Fruit fly (Drosophila melanogaster) whole organism, embryonic: ENCODE results near the gene Mnn1.

Source experiments
- Ada2b ChIP-seq: fragments of 200-800 bp; sonication (Bioruptor generic); IDR thresholded peaks from 2 replicates; pipeline ENCODE4 v1.3.6; 2022; ENCODE audit warnings: missing biosample characterization, missing genetic modification characterization
- Atf-2 ChIP-seq: fragments of 200-800 bp; sonication (Bioruptor generic); optimal IDR thresholded peaks from 2 replicates; lab custom pipeline; 2016; ENCODE audit warnings: missing biosample characterization, missing genetic modification characterization
- Awh ChIP-seq: fragments of 200-800 bp; sonication (Bioruptor generic); IDR thresholded peaks from 2 replicates; pipeline ENCODE4, ENCODE4 v1.3.6; 2022; ENCODE audit warnings: missing biosample characterization, missing genetic modification characterization
- BEAF-32 ChIP-seq: fragments of 200-800 bp; sonication (Bioruptor generic); optimal IDR thresholded peaks from 3 replicates; lab custom pipeline; 2017; ENCODE audit warnings: missing biosample characterization, missing genetic modification characterization, mild to moderate bottlenecking, moderate library complexity, missing genetic modification reagents
- C15 ChIP-seq: fragments of 200-800 bp; sonication (Bioruptor generic); IDR thresholded peaks from 3 replicates; pipeline ENCODE4 v1.3.6; 2022; ENCODE audit warnings: missing biosample characterization, missing genetic modification characterization
- CG1024 ChIP-seq: fragments of 200-800 bp; sonication (Bioruptor generic); IDR thresholded peaks from 2 replicates; pipeline ENCODE4 v1.3.6; 2022; ENCODE audit warnings: missing biosample characterization, missing genetic modification characterization
- CG10979 ChIP-seq: fragments of 200-800 bp; sonication (Bioruptor generic); optimal IDR thresholded peaks from 2 replicates; lab custom pipeline; 2018; ENCODE audit warnings: missing biosample characterization, mild to moderate bottlenecking, missing genetic modification characterization, moderate library complexity
- CG11456 ChIP-seq: fragments of 200-800 bp; sonication (Bioruptor generic); IDR thresholded peaks from 3 replicates; pipeline ENCODE4 v1.3.6; 2022; ENCODE audit warnings: missing biosample characterization, missing genetic modification characterization
- CG12391 ChIP-seq: fragments of 200-800 bp; sonication (Bioruptor generic); optimal IDR thresholded peaks from 3 replicates; lab custom pipeline; 2018; ENCODE audit warnings: missing biosample characterization, mild to moderate bottlenecking, missing genetic modification characterization, moderate library complexity
- CG14667 ChIP-seq: fragments of 200-800 bp; sonication (Bioruptor generic); IDR thresholded peaks from 2 replicates; pipeline ENCODE4 v1.3.6; 2022; ENCODE audit warnings: missing biosample characterization, missing genetic modification characterization
- CG14860 ChIP-seq: fragments of 200-800 bp; sonication (Bioruptor generic); IDR thresholded peaks from 3 replicates; pipeline ENCODE4 v1.3.6; 2022; ENCODE audit warnings: missing biosample characterization, missing genetic modification characterization; ENCODE audit not compliant: partially characterized antibody
- CG2120 ChIP-seq: fragments of 200-800 bp; sonication (Bioruptor generic); optimal IDR thresholded peaks from 3 replicates; lab custom pipeline; 2016; ENCODE audit warnings: missing biosample characterization, missing genetic modification characterization
- CG30431 ChIP-seq: fragments of 200-800 bp; sonication (Bioruptor generic); optimal IDR thresholded peaks from 2 replicates; lab custom pipeline; 2017; ENCODE audit warnings: missing biosample characterization, missing genetic modification characterization
- CG3281 ChIP-seq: fragments of 200-800 bp; sonication (Bioruptor generic); optimal IDR thresholded peaks from 3 replicates; lab custom pipeline; 2017; ENCODE audit warnings: missing biosample characterization, mild to moderate bottlenecking, missing genetic modification characterization
- CG33557 ChIP-seq: fragments of 200-800 bp; sonication (Bioruptor generic); optimal IDR thresholded peaks from 2 replicates; lab custom pipeline; 2019; ENCODE audit warnings: missing biosample characterization, mild to moderate bottlenecking, missing genetic modification characterization, moderate library complexity
- CG9727 ChIP-seq: fragments of 200-800 bp; sonication (Bioruptor generic); optimal IDR thresholded peaks from 3 replicates; lab custom pipeline; 2017; ENCODE audit warnings: missing biosample characterization, mild to moderate bottlenecking, missing genetic modification characterization
- CG9932 ChIP-seq: fragments of 200-800 bp; sonication (Bioruptor generic); IDR thresholded peaks from 2 replicates; pipeline ENCODE4 v1.3.6; 2022; ENCODE audit warnings: missing biosample characterization, missing genetic modification characterization
- Dbx ChIP-seq: fragments of 200-800 bp; sonication (Bioruptor generic); IDR thresholded peaks from 3 replicates; pipeline ENCODE4 v1.3.6; 2022; ENCODE audit warnings: missing biosample characterization, missing genetic modification characterization
- E2f2 ChIP-seq: fragments of 200-800 bp; sonication (Bioruptor generic); IDR thresholded peaks from 2 replicates; pipeline ENCODE4 v1.3.6; 2022; ENCODE audit warnings: missing biosample characterization, missing genetic modification characterization
- ERR ChIP-seq: fragments of 200-800 bp; sonication (Bioruptor generic); optimal IDR thresholded peaks from 2 replicates; lab custom pipeline; 2016; ENCODE audit warnings: missing biosample characterization, missing genetic modification characterization
- Ets65A ChIP-seq: fragments of 200-800 bp; sonication (Bioruptor generic); peaks from one replicate; lab custom pipeline; 2016; ENCODE audit warnings: missing biosample characterization, missing genetic modification characterization
- Fer2 ChIP-seq: fragments of 200-800 bp; sonication (Bioruptor generic); optimal IDR thresholded peaks from 2 replicates; lab custom pipeline; 2018; ENCODE audit warnings: missing biosample characterization, mild to moderate bottlenecking, missing genetic modification characterization, moderate library complexity
- HLH54F ChIP-seq: fragments of 200-800 bp; sonication (Bioruptor generic); optimal IDR thresholded peaks from 3 replicates; lab custom pipeline; 2016; ENCODE audit warnings: missing biosample characterization, missing genetic modification characterization
- HmgD ChIP-seq: fragments of 200-800 bp; sonication (Bioruptor generic); optimal IDR thresholded peaks from 3 replicates; lab custom pipeline; 2016; ENCODE audit warnings: missing biosample characterization, missing genetic modification characterization
- Lim3 ChIP-seq: fragments of 200-800 bp; sonication (Bioruptor generic); IDR thresholded peaks from 2 replicates; pipeline ENCODE4 v1.3.6; 2022; ENCODE audit warnings: missing biosample characterization, missing genetic modification characterization
- Nf-YA ChIP-seq: fragments of 200-800 bp; sonication (Bioruptor generic); IDR thresholded peaks from 2 replicates; pipeline ENCODE4 v1.3.6; 2022; ENCODE audit warnings: missing biosample characterization, missing genetic modification characterization
- PHDP ChIP-seq: fragments of 200-800 bp; sonication (Bioruptor generic); optimal IDR thresholded peaks from 3 replicates; lab custom pipeline; 2018; ENCODE audit warnings: missing biosample characterization, mild to moderate bottlenecking, missing genetic modification characterization, moderate library complexity
- Ptx1 ChIP-seq: fragments of 200-800 bp; sonication (Bioruptor generic); IDR thresholded peaks from 2 replicates; pipeline ENCODE4 v1.3.6; 2022; ENCODE audit warnings: missing biosample characterization, missing genetic modification characterization
- Sin3A ChIP-seq: fragments of >200 bp; optimal IDR thresholded peaks from 2 replicates; lab custom pipeline; 2018
- Ssrp ChIP-seq: fragments of 200-800 bp; sonication (Bioruptor generic); optimal IDR thresholded peaks from 2 replicates; lab custom pipeline; 2018; ENCODE audit warnings: missing biosample characterization, mild to moderate bottlenecking, missing genetic modification characterization, moderate library complexity
- ac ChIP-seq: fragments of 200-800 bp; sonication (Bioruptor generic); optimal IDR thresholded peaks from 3 replicates; lab custom pipeline; 2017; ENCODE audit warnings: missing biosample characterization, mild to moderate bottlenecking, missing genetic modification characterization
- ara ChIP-seq: fragments of 200-800 bp; sonication (Bioruptor generic); IDR thresholded peaks from 2 replicates; pipeline ENCODE4 v1.3.6; 2022; ENCODE audit warnings: missing biosample characterization, missing genetic modification characterization
- bbx ChIP-seq: fragments of 200-800 bp; sonication (Bioruptor generic); IDR thresholded peaks from 2 replicates; pipeline ENCODE4 v1.3.6; 2022; ENCODE audit warnings: missing biosample characterization, missing genetic modification characterization; ENCODE audit not compliant: partially characterized antibody
- bigmax ChIP-seq: fragments of 200-800 bp; sonication (Bioruptor generic); optimal IDR thresholded peaks from 2 replicates; lab custom pipeline; 2018; ENCODE audit warnings: missing biosample characterization, mild to moderate bottlenecking, missing genetic modification characterization
- cg ChIP-seq: fragments of 200-800 bp; sonication (Bioruptor generic); optimal IDR thresholded peaks from 3 replicates; lab custom pipeline; 2019; ENCODE audit warnings: missing biosample characterization, mild to moderate bottlenecking, missing genetic modification characterization, moderate library complexity
- dan ChIP-seq: fragments of 200-800 bp; sonication (Bioruptor generic); IDR thresholded peaks from 2 replicates; pipeline ENCODE4 v1.3.6; 2022; ENCODE audit warnings: missing biosample characterization, missing genetic modification characterization
- hkb ChIP-seq, 2 experiments: fragments of 200-800 bp in 1 of 2; fragments of >200 bp in 1 of 2; sonication (Bioruptor generic) in 1 of 2; IDR thresholded peaks in 1 of 2; optimal IDR thresholded peaks in 1 of 2; 2 replicates each; pipeline versions ENCODE4 v1.3.6 to Lab custom; 2017 to 2022; ENCODE audit warnings: missing biosample characterization in 1 of 2, missing genetic modification characterization in 1 of 2
- inv ChIP-seq: fragments of 200-800 bp; sonication (Bioruptor generic); IDR thresholded peaks from 2 replicates; pipeline ENCODE4 v1.3.6; 2022; ENCODE audit warnings: missing biosample characterization, missing genetic modification characterization; ENCODE audit not compliant: partially characterized antibody
- klu ChIP-seq: fragments of 200-800 bp; sonication (Bioruptor generic); IDR thresholded peaks from 2 replicates; pipeline ENCODE4 v1.3.6; 2022; ENCODE audit warnings: missing biosample characterization, missing genetic modification characterization
- lab ChIP-seq: fragments of 200-800 bp; sonication (Bioruptor generic); optimal IDR thresholded peaks from 3 replicates; lab custom pipeline; 2017; ENCODE audit warnings: missing biosample characterization, missing genetic modification characterization, mild to moderate bottlenecking, moderate library complexity, missing genetic modification reagents
- lola ChIP-seq, 3 experiments: fragments of >200 bp in 2 of 3; fragments of 200-800 bp in 1 of 3; sonication (Bioruptor generic) in 1 of 3; optimal IDR thresholded peaks; 2 replicates each; lab custom pipeline; 2017 to 2019; ENCODE audit warnings: missing biosample characterization in 3 of 3, missing genetic modification characterization in 3 of 3, mild to moderate bottlenecking in 1 of 3, moderate library complexity in 1 of 3
- nerfin-1 ChIP-seq: fragments of 200-800 bp; sonication (Bioruptor generic); optimal IDR thresholded peaks from 3 replicates; lab custom pipeline; 2019; ENCODE audit warnings: missing biosample characterization, mild to moderate bottlenecking, missing genetic modification characterization, moderate library complexity
- oc ChIP-seq: fragments of 200-800 bp; sonication (Bioruptor generic); optimal IDR thresholded peaks from 2 replicates; lab custom pipeline; 2018; ENCODE audit warnings: missing biosample characterization, mild to moderate bottlenecking, missing genetic modification characterization, moderate library complexity
- pnt ChIP-seq: fragments of 200-800 bp; sonication (Bioruptor generic); optimal IDR thresholded peaks from 3 replicates; lab custom pipeline; 2016; ENCODE audit warnings: missing biosample characterization, missing genetic modification characterization
- pzg ChIP-seq: fragments of 200-800 bp; sonication (Bioruptor generic); optimal IDR thresholded peaks from 3 replicates; lab custom pipeline; 2018; ENCODE audit warnings: missing biosample characterization, mild to moderate bottlenecking, missing genetic modification characterization, moderate library complexity
- slbo ChIP-seq: fragments of 200-800 bp; sonication (Bioruptor generic); IDR thresholded peaks from 2 replicates; pipeline ENCODE4 v1.3.6; 2022; ENCODE audit warnings: missing biosample characterization, missing genetic modification characterization
- sr ChIP-seq: fragments of 200-800 bp; sonication (Bioruptor generic); IDR thresholded peaks from 3 replicates; pipeline ENCODE4 v1.3.6; 2022; ENCODE audit warnings: missing biosample characterization, missing genetic modification characterization
- stwl ChIP-seq: fragments of 200-800 bp; sonication (Bioruptor generic); optimal IDR thresholded peaks from 3 replicates; lab custom pipeline; 2018; ENCODE audit warnings: missing biosample characterization, mild to moderate bottlenecking, missing genetic modification characterization, moderate library complexity
- sug ChIP-seq: fragments of 200-800 bp; optimal IDR thresholded peaks from 2 replicates; lab custom pipeline; 2019; ENCODE audit warnings: missing biosample characterization, mild to moderate bottlenecking, missing genetic modification characterization, moderate library complexity
- ttk ChIP-seq: fragments of 200-800 bp; sonication (Bioruptor generic); IDR thresholded peaks from 2 replicates; pipeline ENCODE4 v2.1.2; 2022; ENCODE audit warnings: missing biosample characterization, missing genetic modification characterization
- usp ChIP-seq: fragments of >200 bp; optimal IDR thresholded peaks from 2 replicates; lab custom pipeline; 2017; ENCODE audit warnings: missing biosample characterization, missing genetic modification characterization
- zfh2 ChIP-seq: fragments of 200-800 bp; sonication (Bioruptor generic); optimal IDR thresholded peaks from 2 replicates; lab custom pipeline; 2016; ENCODE audit warnings: missing biosample characterization, missing genetic modification characterization

Gene Mnn1

DNA sequence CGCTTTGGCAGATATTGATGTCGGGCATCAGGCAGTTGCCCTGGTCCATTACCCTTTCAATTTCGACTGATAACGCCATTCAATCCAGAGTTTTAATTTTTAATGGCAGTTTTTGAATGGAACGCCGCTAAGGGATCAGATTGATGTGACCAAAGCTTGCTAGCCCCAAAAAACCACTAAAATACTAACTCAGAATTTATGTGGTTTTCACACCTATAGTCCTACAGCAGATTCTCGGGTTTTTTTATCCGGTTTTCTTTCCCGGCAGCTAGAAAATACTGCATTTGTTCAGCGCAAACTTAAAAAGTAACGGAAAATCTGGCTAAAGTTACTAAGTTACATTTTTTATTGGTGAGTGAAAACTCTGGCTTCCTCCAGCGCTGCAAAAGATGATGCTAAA, 9.6 kb downstream of the Mnn1 start, which contains the start of gene Nuf2 (continued):
- TF ChIP-seq CG12391 (tag; lab: Kevin White, UChicago) (peak; percentile 8), PHDP (tag; lab: Kevin White, UChicago) (no peak), HmgD (GFP tag; lab: Kevin White, UChicago) (peak; percentile 28), pzg (GFP tag; lab: Kevin White, UChicago) (peak; percentile 83), usp (GFP tag; lab: Kevin White, UChicago) (no peak), cg (GFP tag; lab: Kevin White, UChicago) (no peak), nerfin-1 (tag; lab: Kevin White, UChicago) (no peak), CG1024 (GFP tag; lab: Robert Waterston, UW) (peak; percentile 56), lola (GFP tag; optimal IDR thresholded peaks at IDR 0.05; lab: Kevin White, UChicago) (peak in 2 of 3 experiments; percentile 3 to 74), sug (tag; lab: Kevin White, UChicago) (no peak), HLH54F (GFP tag; lab: Kevin White, UChicago) (no peak), Sin3A (lab: Kevin White, UChicago) (peak; percentile 61), hkb (optimal IDR thresholded peaks at IDR 0.05; lab: Kevin White, UChicago) (peak; percentile 20), hkb (GFP tag; IDR thresholded peaks at IDR 0.05; lab: Robert Waterston, UW) (no peak), CG30431 (no peak), CG14860 (no peak), Lim3 (GFP tag; lab: Robert Waterston, UW) (no peak), sr (no peak), lab (GFP tag; lab: Kevin White, UChicago) (no peak), pnt (GFP tag; lab: Kevin White, UChicago) (no peak), CG9932 (GFP tag; lab: Robert Waterston, UW) (no peak), Awh (GFP tag; lab: Robert Waterston, UW) (no peak), bigmax (GFP tag; lab: Kevin White, UChicago) (peak; percentile 26), Ada2b (GFP tag; lab: Robert Waterston, UW) (no peak), oc (tag; lab: Kevin White, UChicago) (no peak), Fer2 (no peak), BEAF-32 (GFP tag; lab: Kevin White, UChicago) (peak; percentile 33), CG9727 (GFP tag; lab: Kevin White, UChicago) (no peak), ac (GFP tag; lab: Kevin White, UChicago) (no peak), C15 (GFP tag; lab: Robert Waterston, UW) (no peak), CG11456 (GFP tag; lab: Robert Waterston, UW) (no peak), CG2120 (GFP tag; lab: Kevin White, UChicago) (no peak), slbo (GFP tag; lab: Robert Waterston, UW) (no peak), CG3281 (GFP tag; lab: Kevin White, UChicago) (no peak), ara (GFP tag; lab: Robert Waterston, UW) (no peak), CG33557 (GFP tag; lab: Kevin White, UChicago) (no peak), Atf-2 (GFP tag; lab: Kevin White, UChicago) (no peak), stwl (peak; percentile 70), ttk (no peak), CG14667 (GFP tag; lab: Robert Waterston, UW) (no peak), Dbx (GFP tag; lab: Robert Waterston, UW) (no peak), klu (GFP tag; lab: Robert Waterston, UW) (no peak), CG10979 (tag; lab: Kevin White, UChicago) (no peak), Ets65A (GFP tag; lab: Kevin White, UChicago) (no peak), Ptx1 (GFP tag; lab: Robert Waterston, UW) (no peak), Ssrp (tag; lab: Kevin White, UChicago) (no peak), bbx (no peak), Nf-YA (GFP tag; lab: Robert Waterston, UW) (no peak), zfh2 (GFP tag; lab: Kevin White, UChicago) (no peak), inv (GFP tag; lab: Robert Waterston, UW) (no peak), ERR (GFP tag; lab: Kevin White, UChicago) (no peak), E2f2 (GFP tag; lab: Robert Waterston, UW) (peak; percentile 89), dan (GFP tag; lab: Robert Waterston, UW) (no peak)
